Worm (Caenorhabditis elegans) whole organism, late embryonic: Measurements from ENCODE around the gene srlf-7.

Source experiments
- F13H6.1 ChIP-seq: sonication (generic microtip); optimal IDR thresholded peaks from 2 replicates; lab custom pipeline; 2016; ENCODE audit warnings: missing genetic modification characterization, missing compliant biosample characterization
- K09A11.1 ChIP-seq: sonication (generic microtip); optimal IDR thresholded peaks from 2 replicates; lab custom pipeline; 2017; ENCODE audit warnings: antibody characterized with exemption, mild to moderate bottlenecking, missing genetic modification characterization, missing compliant biosample characterization; ENCODE audit not compliant: insufficient read depth
- ahr-1 ChIP-seq: sonication (generic microtip); optimal IDR thresholded peaks from 2 replicates; lab custom pipeline; 2016; ENCODE audit warnings: missing genetic modification characterization, missing compliant biosample characterization
- ceh-19 ChIP-seq: fragments of 200-800 bp; sonication (Bioruptor generic); optimal IDR thresholded peaks from 2 replicates; lab custom pipeline; 2018; ENCODE audit warnings: mild to moderate bottlenecking, missing genetic modification characterization, missing compliant biosample characterization
- ceh-45 ChIP-seq: fragments of 200-800 bp; sonication (Bioruptor generic); IDR thresholded peaks from 2 replicates; pipeline ENCODE4 v1.3.6; 2022; ENCODE audit warnings: missing genetic modification reagents, missing genetic modification characterization, missing compliant biosample characterization
- ceh-6 ChIP-seq: fragments of 200-800 bp; sonication (Bioruptor generic); optimal IDR thresholded peaks from 2 replicates; lab custom pipeline; 2018; ENCODE audit warnings: mild to moderate bottlenecking, missing genetic modification characterization, missing compliant biosample characterization
- che-1 ChIP-seq: sonication (generic microtip); optimal IDR thresholded peaks from 2 replicates; lab custom pipeline; 2016; ENCODE audit warnings: mild to moderate bottlenecking, missing genetic modification characterization, missing compliant biosample characterization
- dmd-4 ChIP-seq: sonication (generic microtip); optimal IDR thresholded peaks from 2 replicates; lab custom pipeline; 2016; ENCODE audit warnings: borderline replicate concordance, missing genetic modification characterization, missing compliant biosample characterization
- dve-1 ChIP-seq: sonication (generic microtip); optimal IDR thresholded peaks from 2 replicates; lab custom pipeline; 2017; ENCODE audit warnings: antibody characterized with exemption, mild to moderate bottlenecking, missing genetic modification characterization, missing compliant biosample characterization
- ets-4 ChIP-seq: sonication (generic microtip); optimal IDR thresholded peaks from 2 replicates; lab custom pipeline; 2016; ENCODE audit warnings: missing genetic modification characterization, missing compliant biosample characterization
- eyg-1 ChIP-seq: sonication (generic microtip); optimal IDR thresholded peaks from 2 replicates; lab custom pipeline; 2016; ENCODE audit warnings: missing genotype, missing genetic modification characterization, missing compliant biosample characterization
- fkh-10 ChIP-seq: fragments of 150-350 bp; optimal IDR thresholded peaks from 2 replicates; lab custom pipeline; 2014; ENCODE audit warnings: missing biosample characterization, missing genetic modification reagents, missing genetic modification characterization
- fkh-6 ChIP-seq: sonication (generic microtip); optimal IDR thresholded peaks from 2 replicates; lab custom pipeline; 2016; ENCODE audit warnings: missing genetic modification characterization, missing compliant biosample characterization
- lim-6 ChIP-seq: sonication (generic microtip); optimal IDR thresholded peaks from 2 replicates; lab custom pipeline; 2016; ENCODE audit warnings: missing genetic modification characterization, missing compliant biosample characterization
- lin-11 ChIP-seq: fragments of 200-800 bp; sonication (Bioruptor generic); optimal IDR thresholded peaks from 2 replicates; lab custom pipeline; 2018; ENCODE audit warnings: mild to moderate bottlenecking, missing genetic modification characterization, missing compliant biosample characterization
- madf-2 ChIP-seq: sonication (generic microtip); optimal IDR thresholded peaks from 2 replicates; lab custom pipeline; 2017; ENCODE audit warnings: missing genetic modification characterization, missing compliant biosample characterization
- mec-3 ChIP-seq: sonication (generic microtip); optimal IDR thresholded peaks from 2 replicates; lab custom pipeline; 2016; ENCODE audit warnings: borderline replicate concordance, missing genetic modification characterization, missing compliant biosample characterization
- odd-2 ChIP-seq: sonication (generic microtip); optimal IDR thresholded peaks from 2 replicates; lab custom pipeline; 2017; ENCODE audit warnings: antibody characterized with exemption, mild to moderate bottlenecking, missing genetic modification characterization, missing compliant biosample characterization
- pag-3 ChIP-seq: sonication (generic microtip); optimal IDR thresholded peaks from 2 replicates; lab custom pipeline; 2016; ENCODE audit warnings: missing compliant biosample characterization, missing genetic modification characterization, borderline replicate concordance
- pha-4 ChIP-seq: fragments of 150-350 bp; optimal IDR thresholded peaks from 2 replicates; lab custom pipeline; 2018; ENCODE audit warnings: missing biosample characterization, missing genetic modification reagents, missing genetic modification characterization
- rnt-1 ChIP-seq: sonication (generic microtip); optimal IDR thresholded peaks from 2 replicates; lab custom pipeline; 2016; ENCODE audit warnings: missing genetic modification characterization, missing compliant biosample characterization
- sox-2 ChIP-seq: fragments of 200-800 bp; sonication (Bioruptor generic); IDR thresholded peaks from 2 replicates; pipeline ENCODE4 v1.3.6; 2022; ENCODE audit warnings: missing genetic modification reagents, missing genetic modification characterization, missing compliant biosample characterization
- sox-4 ChIP-seq: sonication (generic microtip); optimal IDR thresholded peaks from 2 replicates; lab custom pipeline; 2017; ENCODE audit warnings: mild to moderate bottlenecking, missing genetic modification characterization, inconsistent platforms, missing compliant biosample characterization
- syd-9 ChIP-seq: sonication (generic microtip); optimal IDR thresholded peaks from 2 replicates; lab custom pipeline; 2016; ENCODE audit warnings: mild to moderate bottlenecking, missing genetic modification characterization, moderate library complexity, missing compliant biosample characterization
- tbx-7 ChIP-seq: sonication (generic microtip); optimal IDR thresholded peaks from 2 replicates; lab custom pipeline; 2016; ENCODE audit warnings: missing genotype, missing genetic modification characterization, missing compliant biosample characterization
- unc-3 ChIP-seq, 2 experiments: fragments of 200-800 bp in 1 of 2; sonication (Bioruptor generic) in 1 of 2; sonication (generic microtip) in 1 of 2; conservative IDR thresholded peaks in 1 of 2; optimal IDR thresholded peaks in 1 of 2; 2 replicates each; pipeline versions ENCODE4 v1.3.6 to Lab custom; 2016 to 2022; ENCODE audit warnings: missing compliant biosample characterization in 2 of 2, missing genetic modification characterization in 2 of 2, missing genetic modification reagents in 1 of 2
- unc-86 ChIP-seq: sonication (generic microtip); optimal IDR thresholded peaks from 2 replicates; lab custom pipeline; 2016; ENCODE audit warnings: missing genetic modification characterization, missing compliant biosample characterization
- zip-5 ChIP-seq: sonication (generic microtip); optimal IDR thresholded peaks from 2 replicates; lab custom pipeline; 2016; ENCODE audit warnings: missing genetic modification characterization, missing compliant biosample characterization
- ztf-16 ChIP-seq: sonication (generic microtip); optimal IDR thresholded peaks from 2 replicates; lab custom pipeline; 2017; ENCODE audit warnings: missing genetic modification characterization, missing compliant biosample characterization

The srlf-7 gene

ce11 chrIV:7235382-7235917, 46.4 kb downstream of the srlf-7 start (continued):
- TF ChIP-seq madf-2 (tag; lab: Kevin White, UChicago) (no peak), dmd-4 (tag; lab: Kevin White, UChicago) (peak; percentile 67)

ce11 chrIV:7236248-7236772, 47.2 kb downstream of the srlf-7 start:
- no peak for TF ChIP-seq pag-3 (tag; lab: Kevin White, UChicago)
- no peak for TF ChIP-seq unc-86 (tag; lab: Kevin White, UChicago)
- TF ChIP-seq ceh-6 (GFP tag; lab: Kevin White, UChicago) = no peak
- TF ChIP-seq ztf-16 (tag; lab: Kevin White, UChicago) = no peak
- no peak for TF ChIP-seq unc-3 (GFP tag; conservative IDR thresholded peaks at IDR 0.05; lab: Robert Waterston, UW)
- no peak for TF ChIP-seq unc-3 (tag; optimal IDR thresholded peaks at IDR 0.05; lab: Kevin White, UChicago)
- TF ChIP-seq lim-6 (tag; lab: Kevin White, UChicago) = no peak
- TF ChIP-seq rnt-1 (tag; lab: Kevin White, UChicago) = no peak
- TF ChIP-seq pha-4 (tag; lab: Kevin White, UChicago) = no peak
- no peak for TF ChIP-seq fkh-10
- TF ChIP-seq eyg-1 (tag; lab: Kevin White, UChicago) = no peak
- TF ChIP-seq sox-2 = no peak
- TF ChIP-seq tbx-7 (tag; lab: Kevin White, UChicago) = no peak
- no peak for TF ChIP-seq mec-3 (tag; lab: Kevin White, UChicago)
- no peak for TF ChIP-seq che-1 (tag; lab: Kevin White, UChicago)

ce11 chrIV:7237668-7238214, 48.7 kb downstream of the srlf-7 start, which contains the start of gene elo-3:
elo-3 (plus strand) TSS chrIV:7237718.
- TF ChIP-seq ahr-1 = no peak
- no peak for TF ChIP-seq ceh-45 (GFP tag; lab: Robert Waterston, UW)
- TF ChIP-seq ets-4 (tag; lab: Kevin White, UChicago) = no peak
- TF ChIP-seq fkh-6 (tag; lab: Kevin White, UChicago) = no peak
- TF ChIP-seq sox-4 (tag; lab: Kevin White, UChicago) = no peak
- TF ChIP-seq odd-2 (tag; lab: Kevin White, UChicago) = no peak
- TF ChIP-seq F13H6.1 (tag; lab: Kevin White, UChicago) = no peak
- no peak for TF ChIP-seq K09A11.1 (tag; lab: Kevin White, UChicago)
- no peak for TF ChIP-seq che-1 (tag; lab: Kevin White, UChicago)
- TF ChIP-seq pag-3 (tag; lab: Kevin White, UChicago) = no peak
- no peak for TF ChIP-seq ceh-6 (GFP tag; lab: Kevin White, UChicago)
- no peak for TF ChIP-seq ceh-19 (GFP tag; lab: Kevin White, UChicago)
- TF ChIP-seq syd-9 (tag; lab: Kevin White, UChicago) = no peak
- no peak for TF ChIP-seq dve-1
- TF ChIP-seq zip-5 (tag; lab: Kevin White, UChicago) = no peak
- TF ChIP-seq lin-11 = no peak
